Fruit fly (Drosophila melanogaster) whole organism: ENCODE results near the gene Rbm13.

Source experiments
- CG8478 ChIP-seq: fragments of >200 bp; optimal IDR thresholded peaks from 2 replicates; lab custom pipeline; 2018; ENCODE audit warnings: inconsistent platforms
- Dll ChIP-seq: fragments of >200 bp; optimal IDR thresholded peaks from 2 replicates; lab custom pipeline; 2017
- pan ChIP-seq: fragments of >200 bp; optimal IDR thresholded peaks from 2 replicates; lab custom pipeline; 2017
- psq ChIP-seq: fragments of >200 bp; optimal IDR thresholded peaks from 2 replicates; lab custom pipeline; 2017

DNA sequence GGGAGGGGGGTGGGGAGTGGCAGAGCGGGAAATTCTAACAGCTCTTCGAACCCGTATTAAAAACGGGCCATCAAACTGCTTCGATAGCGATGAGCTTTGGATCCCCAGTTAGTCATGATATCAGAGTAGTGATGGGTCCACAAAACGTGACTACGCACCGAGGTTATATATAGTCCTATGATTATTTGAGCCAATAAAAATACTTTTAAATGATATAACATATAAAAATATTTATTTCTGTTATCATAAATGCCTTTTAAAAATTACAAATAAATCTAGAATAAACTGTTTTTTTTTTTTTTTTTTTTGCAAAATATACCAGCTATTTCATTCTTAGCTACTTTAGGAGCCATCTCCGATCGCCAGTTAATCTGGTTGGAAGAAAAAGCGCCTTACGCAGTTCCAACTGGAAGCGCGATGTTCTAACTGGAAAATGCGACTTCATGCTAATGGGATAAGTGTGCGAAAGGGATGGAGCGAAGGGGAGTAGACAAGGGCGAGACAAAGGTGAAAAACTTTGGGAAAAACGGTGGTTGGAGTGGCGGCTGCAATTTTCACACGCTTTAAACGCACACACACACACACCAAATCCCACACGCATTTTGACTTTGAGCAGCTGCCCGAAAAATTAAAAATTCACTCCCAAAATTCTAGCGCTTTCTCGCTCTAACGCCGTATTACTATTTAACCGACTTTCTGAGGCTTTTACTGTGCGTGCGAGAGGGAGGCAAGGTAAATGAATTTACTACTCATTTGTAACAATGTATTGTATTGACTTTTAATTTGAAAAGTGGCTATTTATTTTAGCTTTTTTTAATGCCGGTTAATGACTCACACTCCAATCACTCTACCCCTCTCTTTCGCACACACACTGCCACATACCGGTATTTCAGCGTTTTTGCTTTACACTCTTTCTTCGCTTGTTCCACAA lies 4.4 kb upstream of the Rbm13 start:
- no peak for TF ChIP-seq Dll
- no peak for TF ChIP-seq CG8478 (lab: Kevin White, UChicago)
- TF ChIP-seq pan (lab: Kevin White, UChicago), result no peak
- no peak for TF ChIP-seq psq (lab: Kevin White, UChicago)
